Worm (Caenorhabditis elegans) whole organism, mixed stage, embryonic: ENCODE data around the gene Y17D7C.2.

Source experiments
- M03D4.4 ChIP-seq: sonication (generic microtip); optimal IDR thresholded peaks from 2 replicates; lab custom pipeline; 2017; ENCODE audit warnings: mild to moderate bottlenecking, missing genetic modification characterization, missing compliant biosample characterization
- bed-3 ChIP-seq: fragments of 200-800 bp; sonication (Bioruptor generic); optimal IDR thresholded peaks from 3 replicates; lab custom pipeline; 2018; ENCODE audit warnings: mild to moderate bottlenecking, missing genetic modification characterization, moderate library complexity, missing compliant biosample characterization
- blmp-1 ChIP-seq: fragments of 150-350 bp; optimal IDR thresholded peaks from 2 replicates; lab custom pipeline; 2014; ENCODE audit warnings: missing biosample characterization, missing genetic modification characterization
- ceh-39 ChIP-seq: fragments of 150-350 bp; optimal IDR thresholded peaks from 2 replicates; lab custom pipeline; 2014; ENCODE audit warnings: missing biosample characterization, missing genetic modification characterization
- ceh-43 ChIP-seq: fragments of 200-800 bp; sonication (Bioruptor generic); optimal IDR thresholded peaks from 2 replicates; lab custom pipeline; 2018; ENCODE audit warnings: mild to moderate bottlenecking, missing genetic modification characterization, moderate library complexity, missing compliant biosample characterization
- ceh-83 ChIP-seq: fragments of 200-800 bp; sonication (Bioruptor generic); optimal IDR thresholded peaks from 2 replicates; lab custom pipeline; 2018; ENCODE audit warnings: mild to moderate bottlenecking, missing genetic modification characterization, missing compliant biosample characterization
- ces-1 ChIP-seq: fragments of 150-350 bp; optimal IDR thresholded peaks from 2 replicates; lab custom pipeline; 2014; ENCODE audit warnings: missing biosample characterization, missing genetic modification reagents, missing genetic modification characterization
- cnd-1 ChIP-seq: fragments of 200-800 bp; sonication (Bioruptor generic); optimal IDR thresholded peaks from 2 replicates; lab custom pipeline; 2018; ENCODE audit warnings: mild to moderate bottlenecking, missing genetic modification characterization, missing compliant biosample characterization
- drap-1 ChIP-seq: fragments of 200-800 bp; sonication (Bioruptor generic); optimal IDR thresholded peaks from 3 replicates; lab custom pipeline; 2018; ENCODE audit warnings: mild to moderate bottlenecking, missing genetic modification characterization, missing compliant biosample characterization
- elt-1 ChIP-seq: sonication (generic microtip); optimal IDR thresholded peaks from 2 replicates; lab custom pipeline; 2017; ENCODE audit warnings: missing genetic modification characterization, mild to moderate bottlenecking, missing compliant biosample characterization, antibody characterized with exemption, moderate library complexity, borderline replicate concordance; ENCODE audit not compliant: insufficient read depth
- elt-3 ChIP-seq: fragments of 150-350 bp; optimal IDR thresholded peaks from 2 replicates; lab custom pipeline; 2014; ENCODE audit warnings: missing biosample characterization, missing genetic modification characterization
- flh-1 ChIP-seq: fragments of 200-800 bp; sonication (Bioruptor generic); optimal IDR thresholded peaks from 2 replicates; lab custom pipeline; 2018; ENCODE audit warnings: mild to moderate bottlenecking, missing genetic modification characterization, moderate library complexity, missing compliant biosample characterization
- hlh-1 ChIP-seq: fragments of 150-350 bp; optimal IDR thresholded peaks from 2 replicates; lab custom pipeline; 2014; ENCODE audit warnings: missing biosample characterization, missing genetic modification reagents, missing genetic modification characterization
- lin-13 ChIP-seq: fragments of 150-350 bp; optimal IDR thresholded peaks from 2 replicates; lab custom pipeline; 2014; ENCODE audit warnings: missing biosample characterization, missing genetic modification characterization
- lin-32 ChIP-seq: fragments of 200-800 bp; sonication (Bioruptor generic); optimal IDR thresholded peaks from 2 replicates; lab custom pipeline; 2018; ENCODE audit warnings: mild to moderate bottlenecking, missing genetic modification characterization, missing compliant biosample characterization
- lsy-2 ChIP-seq: fragments of 150-350 bp; optimal IDR thresholded peaks from 2 replicates; lab custom pipeline; 2014; ENCODE audit warnings: missing biosample characterization, missing genetic modification characterization
- mab-5 ChIP-seq: fragments of 150-350 bp; optimal IDR thresholded peaks from 2 replicates; lab custom pipeline; 2014; ENCODE audit warnings: missing biosample characterization, missing genetic modification characterization
- mep-1 ChIP-seq: fragments of 150-350 bp; optimal IDR thresholded peaks from 2 replicates; lab custom pipeline; 2017; ENCODE audit warnings: missing biosample characterization, missing genetic modification reagents, missing genetic modification characterization, inconsistent platforms
- mls-2 ChIP-seq: sonication (generic microtip); optimal IDR thresholded peaks from 2 replicates; lab custom pipeline; 2016; ENCODE audit warnings: mild to moderate bottlenecking, missing genetic modification characterization, moderate library complexity, missing compliant biosample characterization
- nhr-12 ChIP-seq: fragments of 150-350 bp; optimal IDR thresholded peaks from 2 replicates; lab custom pipeline; 2014; ENCODE audit warnings: missing biosample characterization, missing genetic modification characterization
- nhr-2 ChIP-seq: fragments of 150-350 bp; optimal IDR thresholded peaks from 2 replicates; lab custom pipeline; 2014; ENCODE audit warnings: missing biosample characterization, missing genetic modification characterization
- nhr-237 ChIP-seq: fragments of 150-350 bp; optimal IDR thresholded peaks from 2 replicates; lab custom pipeline; 2014; ENCODE audit warnings: missing biosample characterization, missing genetic modification characterization
- nhr-76 ChIP-seq: sonication (generic microtip); optimal IDR thresholded peaks from 2 replicates; lab custom pipeline; 2017; ENCODE audit warnings: missing biosample characterization, missing genetic modification characterization
- pha-4 ChIP-seq: fragments of 150-350 bp; optimal IDR thresholded peaks from 2 replicates; lab custom pipeline; 2018; ENCODE audit warnings: missing biosample characterization, missing genetic modification reagents, missing genetic modification characterization
- sem-2 ChIP-seq: fragments of 200-800 bp; sonication (Bioruptor generic); optimal IDR thresholded peaks from 2 replicates; lab custom pipeline; 2018; ENCODE audit warnings: mild to moderate bottlenecking, missing genetic modification characterization, missing compliant biosample characterization
- sptf-1 ChIP-seq: sonication (generic microtip); optimal IDR thresholded peaks from 2 replicates; lab custom pipeline; 2017; ENCODE audit warnings: mild to moderate bottlenecking, missing genetic modification characterization, moderate library complexity, missing compliant biosample characterization
- unc-120 ChIP-seq: sonication (generic microtip); optimal IDR thresholded peaks from 2 replicates; lab custom pipeline; 2017; ENCODE audit warnings: missing genetic modification characterization, missing compliant biosample characterization; ENCODE audit not compliant: poor library complexity, severe bottlenecking
- unc-39 ChIP-seq: fragments of 150-350 bp; optimal IDR thresholded peaks from 2 replicates; lab custom pipeline; 2014; ENCODE audit warnings: missing biosample characterization, missing genetic modification characterization
- unc-62 ChIP-seq: fragments of 150-350 bp; optimal IDR thresholded peaks from 2 replicates; lab custom pipeline; 2014; ENCODE audit warnings: missing biosample characterization, missing genetic modification reagents, missing genetic modification characterization
- zip-8 ChIP-seq: fragments of 150-350 bp; optimal IDR thresholded peaks from 2 replicates; lab custom pipeline; 2014; ENCODE audit warnings: missing biosample characterization, missing genetic modification characterization
- ztf-11 ChIP-seq: fragments of 150-350 bp; optimal IDR thresholded peaks from 2 replicates; lab custom pipeline; 2014; ENCODE audit warnings: missing biosample characterization, missing genetic modification characterization

Gene Y17D7C.2

DNA sequence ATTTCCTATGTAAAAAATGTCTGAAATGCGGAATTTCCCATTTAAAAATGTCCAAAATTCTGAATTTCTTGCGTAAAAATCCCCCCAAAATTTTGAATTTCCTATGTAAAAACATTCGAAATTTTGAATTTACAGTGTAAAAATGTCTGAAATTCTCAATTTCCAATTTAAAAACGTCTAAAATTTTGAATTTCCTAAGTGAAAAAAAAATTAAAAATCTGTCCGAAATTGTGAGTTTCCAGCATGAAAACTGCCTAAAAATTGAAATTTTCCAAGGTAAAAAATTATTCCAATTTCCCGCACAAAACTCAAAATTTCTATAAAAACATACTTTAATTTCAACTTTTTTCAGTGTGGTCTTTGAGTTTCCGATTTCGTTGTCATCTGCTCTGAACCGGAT, 2.1 kb upstream of the Y17D7C.2 start:
- TF ChIP-seq unc-39 (no peak), ces-1 (no peak), mab-5 (no peak), lin-32 (GFP tag; lab: Kevin White, UChicago) (no peak), nhr-2 (tag; lab: Kevin White, UChicago) (no peak), ceh-39 (no peak), nhr-76 (tag; lab: Kevin White, UChicago) (no peak)

DNA sequence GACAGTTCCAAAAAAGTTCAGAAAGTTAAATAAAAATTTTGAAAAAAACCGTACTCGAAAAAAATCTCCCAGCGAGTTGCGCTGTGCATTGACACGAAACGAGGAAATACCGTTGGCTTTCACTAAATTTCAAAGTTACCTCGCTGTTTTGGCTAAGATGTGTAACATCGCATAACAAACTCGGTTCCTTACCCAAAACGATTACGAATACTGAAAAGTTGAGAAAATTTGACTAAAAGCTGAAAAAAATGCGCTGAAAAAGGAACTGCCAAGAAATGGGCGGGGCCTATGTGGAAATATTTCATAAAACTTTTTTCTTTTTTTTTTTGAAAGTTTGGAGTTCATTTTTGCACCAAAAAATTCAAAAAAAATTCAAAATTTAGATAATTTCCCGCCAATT, 375 bp downstream of the Y17D7C.2 start:
- TF ChIP-seq sptf-1 (tag; lab: Kevin White, UChicago) (no peak), bed-3 (GFP tag; lab: Kevin White, UChicago) (no peak), lin-13 (tag; lab: Kevin White, UChicago) (no peak)

ce11 chrV:18712118-18712517, 7.7 kb downstream of the Y17D7C.2 start:
- TF ChIP-seq unc-39 (peak; percentile 46), ceh-83 (GFP tag; lab: Kevin White, UChicago) (peak; percentile 34), ceh-39 (no peak), zip-8 (tag; lab: Kevin White, UChicago) (no peak), nhr-2 (tag; lab: Kevin White, UChicago) (no peak), drap-1 (GFP tag; lab: Kevin White, UChicago) (no peak), blmp-1 (tag; lab: Kevin White, UChicago) (no peak), unc-62 (no peak), cnd-1 (tag; lab: Kevin White, UChicago) (peak; percentile 36), mls-2 (tag; lab: Kevin White, UChicago) (no peak), bed-3 (GFP tag; lab: Kevin White, UChicago) (no peak), elt-3 (tag; lab: Kevin White, UChicago) (no peak), nhr-12 (tag; lab: Kevin White, UChicago) (no peak), nhr-237 (tag; lab: Kevin White, UChicago) (no peak), mep-1 (tag; lab: Kevin White, UChicago) (no peak), flh-1 (GFP tag; lab: Kevin White, UChicago) (no peak), hlh-1 (no peak), unc-120 (tag; lab: Kevin White, UChicago) (no peak)

DNA sequence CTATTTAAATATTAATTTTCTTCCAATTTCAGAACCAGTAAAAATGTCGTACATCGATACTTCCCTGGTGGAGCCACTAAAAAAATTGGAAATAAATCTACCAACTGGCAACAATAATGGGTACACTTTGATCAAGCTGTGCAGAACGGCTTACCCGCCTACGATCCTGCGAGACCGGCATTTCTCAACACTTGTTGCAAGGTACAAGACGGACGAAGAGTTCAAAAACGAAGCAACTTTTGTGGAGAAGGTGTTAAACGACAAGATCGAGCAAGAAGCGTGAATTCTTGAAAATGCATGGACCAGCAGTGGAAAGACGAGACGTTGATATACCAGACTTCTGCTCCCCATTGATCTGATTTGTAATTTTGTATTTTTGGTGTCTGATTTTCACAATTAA, 8.4 kb downstream of the Y17D7C.2 start:
- no peak for TF ChIP-seq pha-4 (tag; lab: Kevin White, UChicago)
- TF ChIP-seq, all 35 proteins: peak for 0

ce11 chrV:18710045-18710490, 9.7 kb downstream of the Y17D7C.2 start:
- TF ChIP-seq nhr-237 (tag; lab: Kevin White, UChicago) (no peak), ces-1 (peak; percentile 50), lin-32 (GFP tag; lab: Kevin White, UChicago) (peak; percentile 88), unc-39 (peak; percentile 84), cnd-1 (tag; lab: Kevin White, UChicago) (peak; percentile 69), nhr-76 (tag; lab: Kevin White, UChicago) (no peak), lsy-2 (tag; lab: Kevin White, UChicago) (peak; percentile 86)

- TF ChIP-seq mls-2 (tag; lab: Kevin White, UChicago) (no peak), unc-120 (tag; lab: Kevin White, UChicago) (no peak), nhr-237 (tag; lab: Kevin White, UChicago) (no peak), M03D4.4 (tag; lab: Kevin White, UChicago) (no peak), ceh-43 (GFP tag; lab: Kevin White, UChicago) (no peak), unc-39 (no peak), elt-3 (tag; lab: Kevin White, UChicago) (no peak), ces-1 (no peak), sem-2 (GFP tag; lab: Kevin White, UChicago) (no peak), nhr-76 (tag; lab: Kevin White, UChicago) (no peak), ztf-11 (tag; lab: Kevin White, UChicago) (no peak), drap-1 (GFP tag; lab: Kevin White, UChicago) (no peak), lsy-2 (tag; lab: Kevin White, UChicago) (no peak), elt-1 (tag; lab: Kevin White, UChicago) (no peak), mep-1 (tag; lab: Kevin White, UChicago) (no peak), nhr-2 (tag; lab: Kevin White, UChicago) (no peak), zip-8 (tag; lab: Kevin White, UChicago) (no peak), ceh-39 (no peak)
- TF ChIP-seq, all 35 proteins: peak for 0
These were observed 10.5 kb downstream of the Y17D7C.2 start, which contains the start of gene Y17D7C.6 for ce11 chrV:18709203-18709860. Y17D7C.6 (plus strand) TSS chrV:18709810.
